Worm (Caenorhabditis elegans) whole organism, midembryonic: Measurements from ENCODE around the gene C45G9.11.
A peak's percentile ranks its signal among the peaks of the same experiment; 100 is the strongest.

Source experiments
- T22C8.4 ChIP-seq: fragments of 200-800 bp; sonication (Bioruptor generic); IDR thresholded peaks from 2 replicates; pipeline ENCODE4 v1.3.6; 2022; ENCODE audit warnings: missing genetic modification characterization, missing compliant biosample characterization
- cog-1 ChIP-seq: sonication (generic microtip); optimal IDR thresholded peaks from 2 replicates; lab custom pipeline; 2016; ENCODE audit warnings: missing genetic modification characterization, missing compliant biosample characterization
- flt-1 ChIP-seq: fragments of 200-800 bp; sonication (Bioruptor generic); IDR thresholded peaks from 2 replicates; pipeline ENCODE4 v1.3.6; 2022; ENCODE audit warnings: missing genetic modification characterization, missing compliant biosample characterization
- klf-2 ChIP-seq: fragments of 200-800 bp; sonication (Bioruptor generic); conservative IDR thresholded peaks from 2 replicates; pipeline ENCODE4 v1.3.6; 2022; ENCODE audit warnings: missing genetic modification reagents, missing genetic modification characterization, missing compliant biosample characterization
- med-1 ChIP-seq: sonication (generic microtip); optimal IDR thresholded peaks from 2 replicates; lab custom pipeline; 2017; ENCODE audit warnings: missing genetic modification characterization, mild to moderate bottlenecking, missing compliant biosample characterization, antibody characterized with exemption, missing genetic modification reagents; ENCODE audit not compliant: insufficient read depth
- ref-1 ChIP-seq: fragments of 200-800 bp; sonication (Bioruptor generic); conservative IDR thresholded peaks from 2 replicates; pipeline ENCODE4 v1.3.6; 2022; ENCODE audit warnings: missing genetic modification reagents, missing genetic modification characterization, missing compliant biosample characterization
- tab-1 ChIP-seq: fragments of 200-800 bp; sonication (Bioruptor generic); IDR thresholded peaks from 2 replicates; pipeline ENCODE4 v1.3.6; 2022; ENCODE audit warnings: missing genetic modification characterization, missing compliant biosample characterization
- ztf-23 ChIP-seq: fragments of 200-800 bp; sonication (Bioruptor generic); IDR thresholded peaks from 2 replicates; pipeline ENCODE4 v1.3.6; 2022; ENCODE audit warnings: missing genetic modification reagents, missing genetic modification characterization, missing compliant biosample characterization
- ztf-29 ChIP-seq: fragments of 200-800 bp; sonication (Bioruptor generic); IDR thresholded peaks from 2 replicates; pipeline ENCODE4 v1.3.6; 2022; ENCODE audit warnings: missing genetic modification reagents, missing genetic modification characterization, missing compliant biosample characterization

C45G9.11 gene

DNA sequence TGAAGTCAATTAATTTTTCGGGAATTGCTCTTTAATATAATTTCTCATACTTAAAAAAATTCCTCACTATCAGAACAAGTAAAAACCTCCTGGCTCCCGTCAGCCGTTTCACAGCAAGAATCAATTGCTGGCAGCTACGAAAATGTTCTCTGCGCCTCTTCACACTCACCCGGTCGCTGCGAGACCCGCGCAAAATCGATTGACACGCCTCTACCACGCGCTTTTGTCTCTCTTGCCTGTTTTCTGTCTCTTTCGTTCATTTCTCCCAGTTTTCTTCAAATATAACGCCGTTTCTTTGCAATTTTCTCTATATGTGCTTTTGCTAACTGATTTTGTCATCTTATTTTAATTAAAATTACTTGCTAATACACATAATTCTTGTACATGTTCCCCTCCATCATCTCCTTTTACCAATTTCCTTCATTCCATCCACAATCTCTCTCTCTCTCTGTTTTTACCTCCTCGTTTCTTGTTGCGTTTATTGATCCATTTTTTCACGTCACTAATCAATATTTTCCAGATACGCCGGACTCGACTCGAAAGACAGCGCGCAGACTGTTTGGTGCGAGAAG lies 44.0 kb downstream of the C45G9.11 start, which contains the start of gene pcf-11:
TSS of gene pcf-11 (plus strand) at position 522 of the 572 bp plus-strand sequence.
- no peak for TF ChIP-seq klf-2
- TF ChIP-seq cog-1 (tag; lab: Kevin White, UChicago), result peak; percentile 22
- peak; percentile 80 for TF ChIP-seq ztf-23 (GFP tag; lab: Robert Waterston, UW)
- no peak for TF ChIP-seq tab-1 (GFP tag; lab: Robert Waterston, UW)
- TF ChIP-seq med-1 (GFP tag; lab: Kevin White, UChicago), result peak; percentile 11
- no peak for TF ChIP-seq ztf-29
- TF ChIP-seq flt-1 (GFP tag; lab: Robert Waterston, UW), result no peak
- TF ChIP-seq ref-1, result no peak
- peak; percentile 91 for TF ChIP-seq T22C8.4 (GFP tag; lab: Robert Waterston, UW)

DNA sequence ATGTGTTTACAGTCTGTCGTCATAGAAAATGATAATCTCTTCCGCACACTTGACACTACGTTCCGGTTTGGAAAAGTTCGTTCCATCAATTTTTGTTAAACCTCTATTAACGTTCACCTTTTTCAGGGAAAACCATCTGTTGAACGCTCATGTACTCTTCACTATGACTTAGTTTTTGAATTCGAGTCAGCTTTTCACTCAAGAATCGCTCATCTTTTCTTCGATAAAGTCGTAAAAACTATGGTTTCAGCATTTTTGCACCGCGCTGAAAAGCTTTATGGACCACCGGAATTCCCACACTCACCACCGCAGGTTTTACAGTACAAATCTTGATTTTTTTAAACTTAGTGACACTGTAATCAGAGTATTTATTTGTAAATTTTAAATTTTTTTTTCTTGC lies 44.9 kb downstream of the C45G9.11 start:
- TF ChIP-seq flt-1 (GFP tag; lab: Robert Waterston, UW) (no peak), T22C8.4 (GFP tag; lab: Robert Waterston, UW) (no peak), cog-1 (tag; lab: Kevin White, UChicago) (no peak), ztf-23 (GFP tag; lab: Robert Waterston, UW) (no peak), ref-1 (no peak), tab-1 (GFP tag; lab: Robert Waterston, UW) (no peak)

DNA sequence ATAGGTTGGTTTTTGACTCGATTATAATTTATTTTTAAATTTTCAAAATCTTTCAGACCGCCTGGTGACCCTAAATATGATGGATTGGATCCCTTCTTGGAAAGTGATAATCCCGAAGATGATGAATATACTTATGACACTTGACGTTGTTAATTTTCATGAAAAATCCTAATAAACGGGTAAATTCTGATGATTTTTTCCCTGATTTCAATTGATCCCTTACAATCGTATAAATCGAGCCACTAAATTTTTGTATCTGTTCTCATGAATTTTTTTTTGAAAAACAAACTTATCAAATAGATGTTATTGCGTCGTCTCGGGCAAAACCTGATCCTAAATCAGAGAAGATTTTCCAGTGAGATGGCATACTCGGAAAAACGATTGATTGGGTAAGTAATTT lies 45.6 kb downstream of the C45G9.11 start, which contains the start of gene R144.13:
TSS of gene R144.13 (plus strand) at position 301 of the 400 bp plus-strand sequence.
- TF ChIP-seq flt-1 (GFP tag; lab: Robert Waterston, UW) (no peak), ztf-29 (no peak)

DNA sequence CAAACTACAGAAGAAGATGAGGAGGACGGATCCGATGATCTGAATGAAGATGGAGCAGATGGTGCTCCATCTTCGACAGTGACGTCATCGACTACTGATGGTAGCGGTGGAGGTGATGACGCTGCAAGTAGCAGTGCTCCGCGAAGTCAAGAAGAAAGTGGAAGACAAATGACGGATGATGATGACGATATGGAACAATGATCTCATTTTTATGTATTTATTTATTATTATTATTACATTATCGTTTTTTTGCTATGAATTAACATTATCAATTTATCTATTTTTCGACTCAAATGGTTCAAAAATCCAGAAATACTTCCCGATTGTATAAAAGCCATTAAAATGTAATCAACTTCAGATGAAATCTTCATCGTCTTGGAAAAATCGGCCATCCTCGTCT lies 46.8 kb downstream of the C45G9.11 start, which contains the start of gene R144.3:
TSS of gene R144.3 (plus strand) at position 301 of the 400 bp plus-strand sequence.
- TF ChIP-seq ztf-29, result no peak
- no peak for TF ChIP-seq cog-1 (tag; lab: Kevin White, UChicago)
- TF ChIP-seq tab-1 (GFP tag; lab: Robert Waterston, UW), result no peak

DNA sequence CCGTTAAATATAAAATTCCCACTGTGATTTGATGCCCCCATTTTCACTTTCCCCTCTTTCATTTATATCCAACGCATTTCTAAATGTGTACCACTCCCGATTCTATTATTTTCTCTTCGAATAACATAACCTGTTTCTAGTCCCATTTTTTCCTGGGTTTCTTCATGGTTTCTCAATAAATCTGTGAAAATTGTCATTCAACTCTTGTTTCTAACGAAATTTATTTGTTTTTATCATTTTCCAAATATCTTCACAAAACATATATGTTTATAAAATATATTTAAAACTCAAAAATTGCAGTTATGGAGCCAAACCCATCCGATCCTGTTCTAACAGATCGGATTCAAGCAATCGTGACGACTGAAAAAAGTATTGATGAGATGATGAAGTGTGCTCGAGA lies 47.6 kb downstream of the C45G9.11 start, which contains the start of gene mdt-11:
TSS of gene mdt-11 (plus strand) at position 301 of the 400 bp plus-strand sequence.
- TF ChIP-seq klf-2 (no peak), ztf-29 (no peak), flt-1 (GFP tag; lab: Robert Waterston, UW) (no peak), med-1 (GFP tag; lab: Kevin White, UChicago) (no peak), ztf-23 (GFP tag; lab: Robert Waterston, UW) (no peak), ref-1 (no peak), T22C8.4 (GFP tag; lab: Robert Waterston, UW) (no peak), tab-1 (GFP tag; lab: Robert Waterston, UW) (no peak), cog-1 (tag; lab: Kevin White, UChicago) (no peak)

DNA sequence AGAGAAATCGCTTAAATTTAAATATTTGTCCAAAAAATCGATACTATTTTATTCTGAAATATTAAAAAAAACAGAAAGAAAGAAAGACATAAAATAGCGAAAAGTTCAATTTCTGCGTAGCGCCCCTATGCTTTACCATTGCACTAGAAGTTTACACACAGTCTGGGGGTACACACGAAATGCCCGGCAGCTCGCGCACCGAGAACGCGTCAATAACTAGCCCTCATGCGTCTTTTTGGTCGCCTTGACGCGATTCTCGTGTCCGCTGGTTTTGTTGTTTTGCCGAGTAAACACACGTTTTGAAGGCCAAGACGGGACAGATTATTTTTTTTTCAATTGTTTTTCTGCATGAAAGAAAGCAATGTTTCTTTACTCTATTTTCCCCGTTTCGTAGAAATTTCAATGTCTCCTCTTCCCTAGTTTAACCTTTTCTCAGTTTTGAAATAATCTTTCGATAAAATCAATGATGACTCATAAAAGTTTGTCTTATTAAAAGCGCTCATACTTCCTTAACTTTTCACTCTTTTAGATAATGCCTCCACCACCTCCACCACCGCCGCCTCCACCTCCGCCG lies 50.3 kb downstream of the C45G9.11 start, which contains the start of gene wip-1:
TSS of gene wip-1 (plus strand) at position 524 of the 574 bp plus-strand sequence.
- TF ChIP-seq ref-1, result no peak
- peak; percentile 40; the same call in 1 of the 2 replicates for TF ChIP-seq tab-1 (GFP tag; lab: Robert Waterston, UW)
- peak; percentile 15 for TF ChIP-seq med-1 (GFP tag; lab: Kevin White, UChicago)
- peak; percentile 91 for TF ChIP-seq cog-1 (tag; lab: Kevin White, UChicago)
- TF ChIP-seq ztf-23 (GFP tag; lab: Robert Waterston, UW), result peak; percentile 100
- peak; percentile 78 for TF ChIP-seq ztf-29
- TF ChIP-seq T22C8.4 (GFP tag; lab: Robert Waterston, UW), result 0 out of 2 replicates have a peak, but pooled peaks have one; percentile 8
- TF ChIP-seq klf-2, result peak; percentile 60; the same call in 1 of the 2 replicates
- peak; percentile 85 for TF ChIP-seq flt-1 (GFP tag; lab: Robert Waterston, UW)

DNA sequence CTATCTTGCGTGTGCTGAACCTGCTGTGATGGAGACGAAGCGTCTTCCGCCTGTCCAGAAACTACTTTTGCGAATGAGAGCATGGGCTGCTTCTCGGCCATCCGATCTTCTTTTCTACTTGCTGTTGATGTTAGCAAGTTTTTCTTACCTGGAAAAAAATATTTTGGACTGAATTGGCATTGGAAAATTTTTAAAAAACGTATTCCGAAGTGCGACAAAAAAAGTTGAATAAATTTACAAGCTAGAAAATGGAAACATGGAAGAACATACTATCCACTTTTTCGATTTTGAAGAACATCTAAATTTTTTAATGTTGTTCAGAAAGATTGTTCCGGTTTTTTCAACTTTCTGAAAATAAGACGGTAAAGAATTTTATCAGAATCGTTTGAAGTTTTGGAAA lies 51.0 kb downstream of the C45G9.11 start, which contains the start of gene larp-1:
TSS of gene larp-1 (minus strand) at position 101 of the 400 bp plus-strand sequence.
- TF ChIP-seq ztf-23 (GFP tag; lab: Robert Waterston, UW) (no peak), tab-1 (GFP tag; lab: Robert Waterston, UW) (no peak), T22C8.4 (GFP tag; lab: Robert Waterston, UW) (no peak), med-1 (GFP tag; lab: Kevin White, UChicago) (no peak), flt-1 (GFP tag; lab: Robert Waterston, UW) (no peak), ref-1 (no peak), cog-1 (tag; lab: Kevin White, UChicago) (no peak), ztf-29 (no peak), klf-2 (no peak)
